Worm (Caenorhabditis elegans): ENCODE measurements around the gene srh-4.

srh-4 gene

ce11 chrV:4047541-4047940, 37.3 kb downstream of the srh-4 start, which contains the start of gene srh-169:
TSS of gene srh-169 (plus strand) at chrV:4047841.
- no peak for TF ChIP-seq flt-1 (GFP tag; IDR thresholded peaks at IDR 0.05)
- TF ChIP-seq ztf-23 (GFP tag; IDR thresholded peaks at IDR 0.05), result no peak
- no peak for TF ChIP-seq tab-1 (GFP tag; IDR thresholded peaks at IDR 0.05)
- TF ChIP-seq klf-2 (GFP tag; conservative IDR thresholded peaks at IDR 0.05), result no peak
- TF ChIP-seq T22C8.4 (GFP tag; IDR thresholded peaks at IDR 0.05), result no peak
- TF ChIP-seq cog-1 (tag; optimal IDR thresholded peaks at IDR 0.05), result no peak
- TF ChIP-seq ztf-29 (GFP tag; IDR thresholded peaks at IDR 0.05), result no peak
- no peak for TF ChIP-seq ref-1 (GFP tag; conservative IDR thresholded peaks at IDR 0.05)
- TF ChIP-seq med-1 (GFP tag; optimal IDR thresholded peaks at IDR 0.05; ENCODE audit: insufficient read depth), result no peak

ce11 chrV:4055025-4055424, 44.8 kb downstream of the srh-4 start, which contains the start of gene djr-1.2:
TSS of gene djr-1.2 (minus strand) at chrV:4055125.
- no peak for TF ChIP-seq T22C8.4 (GFP tag; IDR thresholded peaks at IDR 0.05)
- TF ChIP-seq flt-1 (GFP tag; IDR thresholded peaks at IDR 0.05), result no peak
- TF ChIP-seq ref-1 (GFP tag; conservative IDR thresholded peaks at IDR 0.05), result no peak
- no peak for TF ChIP-seq klf-2 (GFP tag; conservative IDR thresholded peaks at IDR 0.05)
- TF ChIP-seq tab-1 (GFP tag; IDR thresholded peaks at IDR 0.05), result no peak
- no peak for TF ChIP-seq med-1 (GFP tag; optimal IDR thresholded peaks at IDR 0.05; ENCODE audit: insufficient read depth)
- no peak for TF ChIP-seq cog-1 (tag; optimal IDR thresholded peaks at IDR 0.05)
- no peak for TF ChIP-seq ztf-23 (GFP tag; IDR thresholded peaks at IDR 0.05)

ce11 chrV:4056203-4056602, 45.9 kb downstream of the srh-4 start:
- TF ChIP-seq ztf-23 (GFP tag; IDR thresholded peaks at IDR 0.05), result no peak
- TF ChIP-seq tab-1 (GFP tag; IDR thresholded peaks at IDR 0.05), result no peak
- no peak for TF ChIP-seq T22C8.4 (GFP tag; IDR thresholded peaks at IDR 0.05)
- no peak for TF ChIP-seq flt-1 (GFP tag; IDR thresholded peaks at IDR 0.05)
- no peak for TF ChIP-seq ztf-29 (GFP tag; IDR thresholded peaks at IDR 0.05)
- TF ChIP-seq med-1 (GFP tag; optimal IDR thresholded peaks at IDR 0.05; ENCODE audit: insufficient read depth), result no peak

Data from whole organism, midembryonic.